Fruit fly (Drosophila melanogaster): Measurements from ENCODE around the gene Or65a.

- no peak for TF ChIP-seq net (GFP tag; optimal IDR thresholded peaks at IDR 0.05)
- no peak for TF ChIP-seq Sox102F (GFP tag; optimal IDR thresholded peaks at IDR 0.05)
- TF ChIP-seq CG11902 (GFP tag; optimal IDR thresholded peaks at IDR 0.05), result no peak
- TF ChIP-seq CG6792 (GFP tag; optimal IDR thresholded peaks at IDR 0.05), result no peak
- TF ChIP-seq OdsH (GFP tag; optimal IDR thresholded peaks at IDR 0.05), result no peak
- no peak for TF ChIP-seq CG11762 (GFP tag; optimal IDR thresholded peaks at IDR 0.05; ENCODE audit: insufficient read depth)
- TF ChIP-seq dsx (GFP tag; optimal IDR thresholded peaks at IDR 0.05; ENCODE audit: poor library complexity, severe bottlenecking), result no peak
- no peak for TF ChIP-seq CG6808 (GFP tag; optimal IDR thresholded peaks at IDR 0.05)
These were observed 2.9 kb upstream of the Or65a start for dm6 chr3L:6317494-6317893.
